Worm (Caenorhabditis elegans) whole organism, L4 larva: ENCODE measurements around the gene T05H4.4.

Experiments
- Y75B8A.6 ChIP-seq: fragments of 200-800 bp; sonication (Bioruptor generic); IDR thresholded peaks from 2 replicates; pipeline ENCODE4 v1.3.6; 2022; ENCODE audit warnings: missing genetic modification reagents, missing genetic modification characterization, missing compliant biosample characterization
- aha-1 ChIP-seq: fragments of 150-350 bp; peaks from one replicate; lab custom pipeline; 2014; ENCODE audit warnings: missing biosample characterization, missing genetic modification characterization
- ceh-28 ChIP-seq: fragments of 150-350 bp; optimal IDR thresholded peaks from 2 replicates; lab custom pipeline; 2014; ENCODE audit warnings: missing biosample characterization, missing genetic modification reagents, missing genetic modification characterization
- fos-1 ChIP-seq: fragments of 150-350 bp; optimal IDR thresholded peaks from 2 replicates; lab custom pipeline; 2014; ENCODE audit warnings: missing biosample characterization, missing genetic modification characterization
- lin-39 ChIP-seq: fragments of 150-350 bp; optimal IDR thresholded peaks from 2 replicates; lab custom pipeline; 2014; ENCODE audit warnings: missing biosample characterization, missing genetic modification reagents, missing genetic modification characterization
- lsy-2 ChIP-seq, 2 experiments: fragments of 150-350 bp in 1 of 2; sonication (generic microtip) in 1 of 2; optimal IDR thresholded peaks; 2 replicates each; lab custom pipeline; 2014 to 2017; ENCODE audit warnings: missing biosample characterization in 2 of 2, missing genetic modification characterization in 2 of 2
- skn-1 ChIP-seq: fragments of 150-350 bp; optimal IDR thresholded peaks from 2 replicates; lab custom pipeline; 2014; ENCODE audit warnings: missing biosample characterization, missing genetic modification characterization
- unc-130 ChIP-seq: sonication (generic microtip); optimal IDR thresholded peaks from 2 replicates; lab custom pipeline; 2016; ENCODE audit warnings: missing genetic modification reagents, missing genetic modification characterization, missing compliant biosample characterization
- unc-62 ChIP-seq, 3 experiments: fragments of 150-350 bp in 1 of 3; sonication (generic microtip); optimal IDR thresholded peaks in 2 of 3; peaks in 1 of 3; 1 replicate in 1 of 3; 2 replicates in 2 of 3; lab custom pipeline; 2014 to 2017; ENCODE audit warnings: missing biosample characterization in 3 of 3, missing genetic modification characterization in 3 of 3, missing genetic modification reagents in 3 of 3, missing genotype in 1 of 3

- TF ChIP-seq Y75B8A.6 (GFP tag; lab: Robert Waterston, UW), result no peak
- no peak for TF ChIP-seq skn-1 (tag; lab: Kevin White, UChicago)
- no peak for TF ChIP-seq lsy-2 (tag; optimal IDR thresholded peaks at IDR 0.05; lab: Kevin White, UChicago)
- TF ChIP-seq unc-130 (GFP tag; lab: Kevin White, UChicago), result no peak
- TF ChIP-seq lin-39, result no peak
- TF ChIP-seq fos-1 (tag; lab: Kevin White, UChicago), result no peak
- no peak for TF ChIP-seq unc-62 (GFP tag; optimal IDR thresholded peaks at IDR 0.05 in 1 of 2; lab: Kevin White, UChicago)
- TF ChIP-seq unc-62 (tag; optimal IDR thresholded peaks at IDR 0.05; lab: Kevin White, UChicago), result no peak
- peak; percentile 96 for TF ChIP-seq aha-1 (tag; lab: Kevin White, UChicago)
- no peak for TF ChIP-seq ceh-28 (tag; lab: Kevin White, UChicago)
These were observed 18.2 kb downstream of the T05H4.4 start for ce11 chrV:6456903-6457302.
